Fruit fly (Drosophila melanogaster): ENCODE results near the gene CG44422.

Gene CG44422

DNA sequence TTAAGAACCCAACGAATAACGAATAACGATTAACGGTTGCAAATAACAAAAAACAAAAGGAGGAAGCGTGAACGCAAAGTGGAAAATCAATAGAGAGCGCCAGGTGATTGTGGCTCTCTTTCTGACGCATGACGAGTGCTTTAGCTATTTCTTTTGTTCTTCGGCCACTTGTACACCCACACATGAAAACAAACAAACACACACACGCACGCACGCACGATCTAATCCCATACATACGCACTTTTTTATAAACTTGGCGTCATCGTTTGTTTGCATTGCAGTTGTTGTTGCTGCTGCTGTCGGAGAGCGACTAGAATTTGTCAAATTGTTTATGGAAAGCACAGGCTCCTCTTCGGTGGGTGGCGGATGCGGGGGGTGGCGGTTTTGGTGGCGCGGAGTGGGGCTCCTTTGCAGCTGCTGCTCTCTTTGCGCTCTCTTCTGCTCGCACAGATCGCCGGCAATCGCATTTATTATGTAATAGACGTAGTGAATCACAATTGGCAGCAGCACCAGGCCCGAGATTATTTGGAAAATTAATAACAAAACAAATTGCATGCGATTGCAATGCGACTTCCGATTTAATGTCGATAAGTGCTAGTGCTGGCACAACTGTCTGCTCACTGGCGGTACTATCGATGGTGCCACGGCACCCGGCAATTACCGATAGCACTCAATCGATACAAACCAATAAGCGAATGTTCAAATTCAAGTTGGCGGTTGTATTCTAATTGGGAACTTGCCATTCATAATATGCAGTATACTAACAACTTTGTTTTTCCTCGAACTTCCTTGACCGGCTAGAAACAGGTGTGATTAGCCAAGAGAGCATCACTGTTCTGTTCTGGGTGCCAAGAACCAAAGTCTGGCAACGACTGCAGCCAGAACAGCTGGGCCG is 36.6 kb upstream of the CG44422 start (continued):
- peak; percentile 12 for TF ChIP-seq CG18599 (GFP tag; optimal IDR thresholded peaks at IDR 0.05)
- peak; percentile 54 for TF ChIP-seq Myb (GFP tag; optimal IDR thresholded peaks at IDR 0.05)
- peak; percentile 84 to 98 for TF ChIP-seq insv (GFP tag; optimal IDR thresholded peaks at IDR 0.05)
- TF ChIP-seq Stat92E (GFP tag; optimal IDR thresholded peaks at IDR 0.05), result peak in 1 of 3 experiments; percentile 12
- peak; percentile 91 for TF ChIP-seq amos (GFP tag; IDR thresholded peaks at IDR 0.05; ENCODE audit: partially characterized antibody)
- TF ChIP-seq zen2 (GFP tag; IDR thresholded peaks at IDR 0.05; ENCODE audit: partially characterized antibody), result peak; percentile 65; the same call in 1 of the 3 replicates
- no peak for TF ChIP-seq dmrt99B (tag; optimal IDR thresholded peaks at IDR 0.05)
- no peak for TF ChIP-seq Oli (tag; optimal IDR thresholded peaks at IDR 0.05)
- 0 out of 2 replicates have a peak, but pooled peaks have one; percentile 10 for TF ChIP-seq CG31441 (GFP tag; IDR thresholded peaks at IDR 0.05)
- TF ChIP-seq CG17359 (tag; optimal IDR thresholded peaks at IDR 0.05), result no peak
- TF ChIP-seq lab (GFP tag; optimal IDR thresholded peaks at IDR 0.05), result peak; percentile 12
- TF ChIP-seq CG10654 (GFP tag; optimal IDR thresholded peaks at IDR 0.05), result peak; percentile 42
- peak; percentile 68 for TF ChIP-seq ERR (GFP tag; optimal IDR thresholded peaks at IDR 0.05)
- peak; percentile 85 for TF ChIP-seq HmgD (GFP tag; optimal IDR thresholded peaks at IDR 0.05)
- peak; percentile 97 for TF ChIP-seq Sry-δ (GFP tag; optimal IDR thresholded peaks at IDR 0.05)
- no peak for TF ChIP-seq Hmx (GFP tag; optimal IDR thresholded peaks at IDR 0.05)
- TF ChIP-seq CG33213 (GFP tag; optimal IDR thresholded peaks at IDR 0.05), result peak; percentile 40
- peak; percentile 18 for TF ChIP-seq disco-r (GFP tag; optimal IDR thresholded peaks at IDR 0.05)
- 0 out of 3 replicates have a peak, but pooled peaks have one; percentile 27 for TF ChIP-seq CG2889 (GFP tag; IDR thresholded peaks at IDR 0.05)
- peak; percentile 35 for TF ChIP-seq abd-A (tag; optimal IDR thresholded peaks at IDR 0.05)
- TF ChIP-seq fd102C (GFP tag; optimal IDR thresholded peaks at IDR 0.05), result no peak
- no peak for TF ChIP-seq gsb (GFP tag; IDR thresholded peaks at IDR 0.05)
- TF ChIP-seq CG3065 (GFP tag; optimal IDR thresholded peaks at IDR 0.05), result no peak
- peak; percentile 66 for TF ChIP-seq CG8944 (GFP tag; optimal IDR thresholded peaks at IDR 0.05)
- TF ChIP-seq Hey (tag; optimal IDR thresholded peaks at IDR 0.05), result peak; percentile 10
- peak; percentile 75 for TF ChIP-seq trem (tag; optimal IDR thresholded peaks at IDR 0.05)
- no peak for TF ChIP-seq dati (GFP tag; IDR thresholded peaks at IDR 0.05)
- TF ChIP-seq HmgZ (tag; optimal IDR thresholded peaks at IDR 0.05), result peak; percentile 66
- peak; percentile 23 for TF ChIP-seq da (GFP tag; optimal IDR thresholded peaks at IDR 0.05)
- no peak for TF ChIP-seq wor (GFP tag; IDR thresholded peaks at IDR 0.05)
- TF ChIP-seq C15 (GFP tag; IDR thresholded peaks at IDR 0.05), result no peak
- TF ChIP-seq CG14014 (GFP tag; IDR thresholded peaks at IDR 0.05), result 0 out of 2 replicates have a peak, but pooled peaks have one; percentile 19
- TF ChIP-seq ac (GFP tag; optimal IDR thresholded peaks at IDR 0.05), result no peak
- TF ChIP-seq cad (GFP tag; optimal IDR thresholded peaks at IDR 0.05), result no peak
- no peak for TF ChIP-seq ab (GFP tag; optimal IDR thresholded peaks at IDR 0.05)
- 0 out of 3 replicates have a peak, but pooled peaks have one; percentile 54 for TF ChIP-seq CG11456 (GFP tag; IDR thresholded peaks at IDR 0.05)
- TF ChIP-seq onecut (GFP tag; IDR thresholded peaks at IDR 0.05), result peak; percentile 99
- TF ChIP-seq Hr39 (optimal IDR thresholded peaks at IDR 0.05), result no peak
- peak; percentile 16 for TF ChIP-seq bcd (GFP tag; optimal IDR thresholded peaks at IDR 0.05)
- peak; percentile 78 for TF ChIP-seq Doc3 (GFP tag; IDR thresholded peaks at IDR 0.05; ENCODE audit: partially characterized antibody)
- peak; percentile 23 for TF ChIP-seq CG7839 (tag; optimal IDR thresholded peaks at IDR 0.05)
- TF ChIP-seq gcm2 (GFP tag; optimal IDR thresholded peaks at IDR 0.05), result no peak
- no peak for TF ChIP-seq fd96Cb (tag; optimal IDR thresholded peaks at IDR 0.05)
- peak; percentile 41 for TF ChIP-seq pum (GFP tag; optimal IDR thresholded peaks at IDR 0.05)
- peak; percentile 85 for TF ChIP-seq CG9215 (GFP tag; IDR thresholded peaks at IDR 0.05)
- TF ChIP-seq bowl (GFP tag; IDR thresholded peaks at IDR 0.05), result no peak
- TF ChIP-seq gem (tag; optimal IDR thresholded peaks at IDR 0.05), result peak; percentile 31
- no peak for TF ChIP-seq ranshi (GFP tag; IDR thresholded peaks at IDR 0.05)
- TF ChIP-seq gro (GFP tag; optimal IDR thresholded peaks at IDR 0.05), result peak; percentile 23
